Worm (Caenorhabditis elegans) whole organism, L1 larva: Measurements from ENCODE around the gene rha-1.

Experiments used
- egl-13 ChIP-seq: sonication (generic microtip); optimal IDR thresholded peaks from 2 replicates; lab custom pipeline; 2016; ENCODE audit warnings: missing genotype, missing genetic modification reagents, missing genetic modification characterization, missing compliant biosample characterization
- hlh-17 ChIP-seq: fragments of 200-800 bp; sonication (Bioruptor generic); optimal IDR thresholded peaks from 2 replicates; lab custom pipeline; 2018; ENCODE audit warnings: missing genetic modification characterization, mild to moderate bottlenecking, missing compliant biosample characterization, moderate library complexity, borderline replicate concordance
- mep-1 ChIP-seq: fragments of 150-350 bp; optimal IDR thresholded peaks from 2 replicates; lab custom pipeline; 2014; ENCODE audit warnings: missing biosample characterization, missing genetic modification characterization
- nhr-77 ChIP-seq: fragments of 150-350 bp; optimal IDR thresholded peaks from 2 replicates; lab custom pipeline; 2014; ENCODE audit warnings: missing biosample characterization, missing genetic modification characterization
- pax-3 ChIP-seq: fragments of 200-800 bp; sonication (Bioruptor generic); optimal IDR thresholded peaks from 2 replicates; lab custom pipeline; 2018; ENCODE audit warnings: mild to moderate bottlenecking, missing genetic modification characterization, moderate library complexity, missing compliant biosample characterization
- rnt-1 ChIP-seq: sonication (generic microtip); optimal IDR thresholded peaks from 2 replicates; lab custom pipeline; 2016; ENCODE audit warnings: mild to moderate bottlenecking, missing genetic modification characterization, moderate library complexity, missing compliant biosample characterization
- zag-1 ChIP-seq: fragments of 150-350 bp; optimal IDR thresholded peaks from 2 replicates; lab custom pipeline; 2014; ENCODE audit warnings: missing biosample characterization, missing genetic modification characterization

DNA sequence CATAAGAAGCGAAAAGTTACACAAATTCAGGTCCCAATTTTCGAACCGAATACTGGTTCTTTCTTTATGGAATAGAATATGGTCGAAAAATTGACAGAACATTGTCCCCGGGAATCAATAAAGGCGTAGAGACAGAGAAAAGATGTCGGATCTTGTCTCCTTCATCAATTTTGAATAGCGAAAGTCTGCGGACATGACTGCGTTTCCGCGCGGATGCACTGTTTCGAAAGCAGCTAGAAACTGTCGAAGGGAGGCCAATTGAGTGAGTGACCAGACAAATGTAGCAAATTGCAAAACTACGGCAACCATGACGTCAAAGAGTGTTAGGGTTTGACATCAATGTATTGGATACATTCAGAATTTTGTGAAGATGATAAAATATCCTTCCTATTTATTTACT, 26.9 kb downstream of the rha-1 start:
- no peak for TF ChIP-seq hlh-17 (GFP tag; lab: Kevin White, UChicago)
- TF ChIP-seq pax-3 (tag; lab: Kevin White, UChicago) = no peak
- no peak for TF ChIP-seq zag-1 (tag; lab: Kevin White, UChicago)
- TF ChIP-seq rnt-1 (tag; lab: Kevin White, UChicago) = no peak
- no peak for TF ChIP-seq egl-13 (tag; lab: Kevin White, UChicago)
- TF ChIP-seq nhr-77 (tag; lab: Kevin White, UChicago) = no peak
- TF ChIP-seq mep-1 (tag; lab: Kevin White, UChicago) = no peak
